Worm (Caenorhabditis elegans) whole organism, mixed stage, embryonic: ENCODE measurements around the gene Y41D4B.17.
"Not testable (repeated sequence)": the region's sequence is repeated elsewhere in the genome, so short reads cannot be mapped to it uniquely, and the experiment has no call there.

Source experiments
- M03D4.4 ChIP-seq: sonication (generic microtip); optimal IDR thresholded peaks from 2 replicates; lab custom pipeline; 2017; ENCODE audit warnings: mild to moderate bottlenecking, missing genetic modification characterization, missing compliant biosample characterization
- blmp-1 ChIP-seq: fragments of 150-350 bp; optimal IDR thresholded peaks from 2 replicates; lab custom pipeline; 2014; ENCODE audit warnings: missing biosample characterization, missing genetic modification characterization
- cnd-1 ChIP-seq: fragments of 200-800 bp; sonication (Bioruptor generic); optimal IDR thresholded peaks from 2 replicates; lab custom pipeline; 2018; ENCODE audit warnings: mild to moderate bottlenecking, missing genetic modification characterization, missing compliant biosample characterization
- elt-1 ChIP-seq: sonication (generic microtip); optimal IDR thresholded peaks from 2 replicates; lab custom pipeline; 2017; ENCODE audit warnings: missing genetic modification characterization, mild to moderate bottlenecking, missing compliant biosample characterization, antibody characterized with exemption, moderate library complexity, borderline replicate concordance; ENCODE audit not compliant: insufficient read depth
- elt-3 ChIP-seq: fragments of 150-350 bp; optimal IDR thresholded peaks from 2 replicates; lab custom pipeline; 2014; ENCODE audit warnings: missing biosample characterization, missing genetic modification characterization
- flh-1 ChIP-seq: fragments of 200-800 bp; sonication (Bioruptor generic); optimal IDR thresholded peaks from 2 replicates; lab custom pipeline; 2018; ENCODE audit warnings: mild to moderate bottlenecking, missing genetic modification characterization, moderate library complexity, missing compliant biosample characterization
- ham-2 ChIP-seq: fragments of 200-800 bp; sonication (Bioruptor generic); optimal IDR thresholded peaks from 2 replicates; lab custom pipeline; 2018; ENCODE audit warnings: mild to moderate bottlenecking, missing genetic modification characterization, missing compliant biosample characterization
- lin-13 ChIP-seq: fragments of 150-350 bp; optimal IDR thresholded peaks from 2 replicates; lab custom pipeline; 2014; ENCODE audit warnings: missing biosample characterization, missing genetic modification characterization
- lin-32 ChIP-seq: fragments of 200-800 bp; sonication (Bioruptor generic); optimal IDR thresholded peaks from 2 replicates; lab custom pipeline; 2018; ENCODE audit warnings: mild to moderate bottlenecking, missing genetic modification characterization, missing compliant biosample characterization
- lsy-2 ChIP-seq: fragments of 150-350 bp; optimal IDR thresholded peaks from 2 replicates; lab custom pipeline; 2014; ENCODE audit warnings: missing biosample characterization, missing genetic modification characterization
- nhr-12 ChIP-seq: fragments of 150-350 bp; optimal IDR thresholded peaks from 2 replicates; lab custom pipeline; 2014; ENCODE audit warnings: missing biosample characterization, missing genetic modification characterization
- nhr-28 ChIP-seq: fragments of 150-350 bp; optimal IDR thresholded peaks from 2 replicates; lab custom pipeline; 2014; ENCODE audit warnings: missing biosample characterization, missing genetic modification characterization
- nhr-76 ChIP-seq: sonication (generic microtip); optimal IDR thresholded peaks from 2 replicates; lab custom pipeline; 2017; ENCODE audit warnings: missing biosample characterization, missing genetic modification characterization
- snpc-4 ChIP-seq: fragments of 150-350 bp; optimal IDR thresholded peaks from 2 replicates; lab custom pipeline; 2014; ENCODE audit warnings: missing biosample characterization, missing genetic modification characterization
- sptf-1 ChIP-seq: sonication (generic microtip); optimal IDR thresholded peaks from 2 replicates; lab custom pipeline; 2017; ENCODE audit warnings: mild to moderate bottlenecking, missing genetic modification characterization, moderate library complexity, missing compliant biosample characterization
- unc-120 ChIP-seq: sonication (generic microtip); optimal IDR thresholded peaks from 2 replicates; lab custom pipeline; 2017; ENCODE audit warnings: missing genetic modification characterization, missing compliant biosample characterization; ENCODE audit not compliant: poor library complexity, severe bottlenecking
- unc-39 ChIP-seq: fragments of 150-350 bp; optimal IDR thresholded peaks from 2 replicates; lab custom pipeline; 2014; ENCODE audit warnings: missing biosample characterization, missing genetic modification characterization
- unc-62 ChIP-seq: fragments of 150-350 bp; optimal IDR thresholded peaks from 2 replicates; lab custom pipeline; 2014; ENCODE audit warnings: missing biosample characterization, missing genetic modification reagents, missing genetic modification characterization
- zip-8 ChIP-seq: fragments of 150-350 bp; optimal IDR thresholded peaks from 2 replicates; lab custom pipeline; 2014; ENCODE audit warnings: missing biosample characterization, missing genetic modification characterization

Y41D4B.17 gene

DNA sequence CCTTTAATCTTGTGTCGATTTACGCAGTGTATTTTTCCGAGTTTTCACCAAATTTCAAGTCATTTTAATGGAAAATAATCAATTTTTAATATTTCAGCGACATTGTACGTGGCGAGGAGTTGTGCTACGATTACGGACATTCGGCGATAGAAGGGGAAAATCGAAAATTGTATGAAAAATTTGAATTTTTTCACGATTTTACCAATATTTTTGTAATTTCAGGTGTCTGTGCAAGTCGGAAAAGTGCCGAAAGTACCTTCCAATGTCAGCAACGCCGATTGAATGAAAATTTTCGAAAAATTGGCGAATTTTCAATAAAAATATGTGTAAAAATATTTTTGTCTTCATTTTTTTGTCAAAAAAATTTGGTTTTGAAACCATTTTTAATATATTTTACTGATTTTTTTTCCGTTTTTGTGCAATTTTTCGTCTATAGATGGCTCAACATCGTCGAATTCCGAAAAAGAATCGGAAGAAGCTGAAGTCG lies 45.4 kb downstream of the Y41D4B.17 start, which contains the start of gene Y41D4B.11:
Gene Y41D4B.11, plus strand, starts transcription at position 437 of the 487 bp plus-strand sequence.
- no peak for TF ChIP-seq snpc-4 (tag; lab: Kevin White, UChicago)
- no peak for TF ChIP-seq unc-120 (tag; lab: Kevin White, UChicago)
- no peak for TF ChIP-seq elt-3
- no peak for TF ChIP-seq unc-62 (GFP tag; lab: Kevin White, UChicago)
- TF ChIP-seq ham-2: no peak
- no peak for TF ChIP-seq unc-39 (tag; lab: Kevin White, UChicago)
- no peak for TF ChIP-seq flh-1 (GFP tag; lab: Kevin White, UChicago)
- no peak for TF ChIP-seq nhr-28 (tag; lab: Kevin White, UChicago)
- no peak for TF ChIP-seq lsy-2 (tag; lab: Kevin White, UChicago)
- no peak for TF ChIP-seq nhr-76
- no peak for TF ChIP-seq elt-1 (tag; lab: Kevin White, UChicago)
- TF ChIP-seq blmp-1 (tag; lab: Kevin White, UChicago): no peak
- no peak for TF ChIP-seq M03D4.4 (tag; lab: Kevin White, UChicago)
- TF ChIP-seq zip-8 (tag; lab: Kevin White, UChicago): no peak
- no peak for TF ChIP-seq sptf-1 (tag; lab: Kevin White, UChicago)
- TF ChIP-seq lin-13 (tag; lab: Kevin White, UChicago): no peak
- no peak for TF ChIP-seq nhr-12 (tag; lab: Kevin White, UChicago)

DNA sequence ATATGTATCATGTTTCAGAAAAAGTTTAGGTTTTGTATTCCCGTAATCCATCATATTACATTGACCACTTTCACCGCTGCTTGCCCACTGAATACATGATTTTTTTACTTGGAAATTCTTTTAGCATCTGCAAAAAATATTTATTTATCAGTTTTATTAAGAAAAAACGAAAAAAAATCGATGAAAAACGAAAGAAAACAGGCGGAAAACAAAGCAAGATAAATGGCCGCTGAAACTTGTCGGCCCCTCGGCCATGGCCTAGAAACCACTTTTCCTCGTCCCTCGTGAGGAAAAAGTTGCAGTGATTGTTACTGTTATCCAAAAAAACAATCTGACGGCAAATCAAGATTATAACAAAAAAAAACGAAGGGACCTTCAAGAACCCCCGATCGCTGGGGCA lies 50.1 kb downstream of the Y41D4B.17 start, which contains the start of gene dsl-3:
Gene dsl-3, plus strand, starts transcription at position 301 of the 400 bp plus-strand sequence.
- TF ChIP-seq cnd-1; elt-3; lin-32 (GFP tag; lab: Kevin White, UChicago): not testable (repeated sequence)
